Fruit fly (Drosophila melanogaster): ENCODE results near the gene fh.
A peak's percentile ranks its signal among the peaks of the same experiment; 100 is the strongest.

Gene fh

DNA sequence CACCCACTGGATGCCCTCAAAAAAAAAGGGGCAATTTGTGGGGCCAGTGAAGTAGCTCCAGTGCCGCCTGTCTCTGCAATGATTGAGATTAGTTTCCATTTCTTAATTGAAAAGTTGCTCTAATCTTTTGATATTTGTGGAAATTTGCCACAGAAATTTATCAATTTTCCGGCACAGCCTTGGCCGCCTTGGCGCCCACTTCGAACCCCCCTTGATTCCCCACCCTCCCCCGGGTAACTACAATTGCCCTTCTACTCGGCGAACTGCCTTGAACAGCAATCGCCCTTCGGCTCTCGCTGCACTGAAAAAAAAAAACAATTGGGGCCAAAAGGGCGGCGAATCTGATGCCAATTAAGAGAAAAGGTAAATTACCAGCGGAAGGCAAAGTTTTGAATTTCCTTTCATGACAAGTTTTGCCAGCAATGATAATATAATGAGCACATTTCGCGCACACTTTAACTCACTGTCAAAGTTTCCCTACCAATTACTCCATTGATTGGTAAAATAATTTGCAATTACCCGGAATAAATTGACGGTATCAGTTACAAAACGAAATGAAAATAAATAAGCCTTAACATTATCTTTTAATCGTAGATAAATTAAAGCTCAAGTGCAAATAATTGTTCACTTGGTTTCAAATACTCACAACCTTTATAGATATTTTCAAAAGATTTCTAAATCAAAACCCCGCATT is 29.1 kb downstream of the fh start (continued):
- TF ChIP-seq CG6854 (GFP tag; optimal IDR thresholded peaks at IDR 0.05) (no peak), Hr3 (GFP tag; optimal IDR thresholded peaks at IDR 0.05) (peak; percentile 17), Hr51 (GFP tag; optimal IDR thresholded peaks at IDR 0.05) (peak in 1 of 2 experiments; percentile 35), sna (GFP tag; IDR thresholded peaks at IDR 0.05; ENCODE audit: partially characterized antibody) (no peak), Hand (GFP tag; optimal IDR thresholded peaks at IDR 0.05) (peak; percentile 11), CG8388 (GFP tag; optimal IDR thresholded peaks at IDR 0.05) (peak; percentile 20), Dad (GFP tag; optimal IDR thresholded peaks at IDR 0.05) (no peak), CG4328 (GFP tag; optimal IDR thresholded peaks at IDR 0.05) (peak; percentile 7), org-1 (GFP tag; optimal IDR thresholded peaks at IDR 0.05) (peak; percentile 26), nerfin-1 (tag; optimal IDR thresholded peaks at IDR 0.05) (peak; percentile 15), CG9727 (GFP tag; optimal IDR thresholded peaks at IDR 0.05) (peak; percentile 16), BtbVII (GFP tag; optimal IDR thresholded peaks at IDR 0.05) (peak; percentile 36), dmrt99B (tag; optimal IDR thresholded peaks at IDR 0.05) (peak; percentile 60), CG12219 (GFP tag; optimal IDR thresholded peaks at IDR 0.05) (peak; percentile 16), CG7556 (GFP tag; optimal IDR thresholded peaks at IDR 0.05) (peak; percentile 65), ewg (GFP tag; optimal IDR thresholded peaks at IDR 0.05) (no peak), slp2 (GFP tag; optimal IDR thresholded peaks at IDR 0.05) (peak; percentile 30), CG3407 (GFP tag; optimal IDR thresholded peaks at IDR 0.05) (no peak), sr (GFP tag; IDR thresholded peaks at IDR 0.05) (peak; percentile 58; the same call in 2 of the 3 replicates), Hsf (GFP tag; optimal IDR thresholded peaks at IDR 0.05) (peak; percentile 7), zf30C (GFP tag; optimal IDR thresholded peaks at IDR 0.05) (peak; percentile 11), Ptx1 (GFP tag; IDR thresholded peaks at IDR 0.05) (0 out of 2 replicates have a peak, but pooled peaks have one; percentile 6), CG11723 (GFP tag; optimal IDR thresholded peaks at IDR 0.05) (no peak), crol (GFP tag; IDR thresholded peaks at IDR 0.05) (peak; percentile 73), CG16815 (GFP tag; optimal IDR thresholded peaks at IDR 0.05) (peak; percentile 14), row (GFP tag; IDR thresholded peaks at IDR 0.05) (peak; percentile 39), CG10565 (GFP tag; optimal IDR thresholded peaks at IDR 0.05) (no peak), CG9817 (tag; optimal IDR thresholded peaks at IDR 0.05) (no peak), fd96Cb (tag; optimal IDR thresholded peaks at IDR 0.05) (peak; percentile 32), Ets65A (GFP tag) (peak; percentile 80), sens (GFP tag) (peak; percentile 73), CG8089 (GFP tag; optimal IDR thresholded peaks at IDR 0.05) (no peak), pb (GFP tag; optimal IDR thresholded peaks at IDR 0.05) (peak; percentile 12), HHEX (GFP tag; optimal IDR thresholded peaks at IDR 0.05) (peak; percentile 6), CG30403 (GFP tag; optimal IDR thresholded peaks at IDR 0.05) (peak; percentile 38), CoRest (tag; optimal IDR thresholded peaks at IDR 0.05) (peak; percentile 46), Optix (GFP tag; IDR thresholded peaks at IDR 0.05) (no peak), nmo (GFP tag; optimal IDR thresholded peaks at IDR 0.05) (peak; percentile 53), wor (GFP tag; IDR thresholded peaks at IDR 0.05) (no peak), PHDP (tag; optimal IDR thresholded peaks at IDR 0.05) (peak; percentile 6), Blimp-1 (GFP tag; optimal IDR thresholded peaks at IDR 0.05) (peak; percentile 15), grau (tag; optimal IDR thresholded peaks at IDR 0.05) (peak; percentile 29), CG10979 (tag; optimal IDR thresholded peaks at IDR 0.05) (peak; percentile 44), CG10147 (GFP tag; optimal IDR thresholded peaks at IDR 0.05) (peak; percentile 12), CG5180 (GFP tag; optimal IDR thresholded peaks at IDR 0.05) (peak; percentile 23), gem (tag; optimal IDR thresholded peaks at IDR 0.05) (peak; percentile 57)
